Fruit fly (Drosophila melanogaster) whole organism, embryonic: ENCODE data around the gene Dora.

Experiments used
- Blimp-1 ChIP-seq: fragments of 200-800 bp; sonication (Bioruptor generic); optimal IDR thresholded peaks from 3 replicates; lab custom pipeline; 2018; ENCODE audit warnings: missing biosample characterization, missing genetic modification characterization, mild to moderate bottlenecking, moderate library complexity, missing genetic modification reagents
- CG10147 ChIP-seq: fragments of 200-800 bp; sonication (Bioruptor generic); optimal IDR thresholded peaks from 2 replicates; lab custom pipeline; 2019; ENCODE audit warnings: missing biosample characterization, mild to moderate bottlenecking, missing genetic modification characterization, moderate library complexity
- CG11093 ChIP-seq: fragments of 200-800 bp; sonication (Bioruptor generic); IDR thresholded peaks from 3 replicates; pipeline ENCODE4 v1.3.6; 2022; ENCODE audit warnings: missing biosample characterization, missing genetic modification characterization
- CG12155 ChIP-seq: fragments of 200-800 bp; sonication (Bioruptor generic); optimal IDR thresholded peaks from 3 replicates; lab custom pipeline; 2016; ENCODE audit warnings: missing biosample characterization, missing genetic modification characterization
- CG14050 ChIP-seq: fragments of 200-800 bp; sonication (Bioruptor generic); IDR thresholded peaks from 3 replicates; pipeline ENCODE4 v1.3.6; 2022; ENCODE audit warnings: missing biosample characterization, missing genetic modification characterization
- CG15601 ChIP-seq: fragments of 200-800 bp; sonication (Bioruptor generic); optimal IDR thresholded peaks from 3 replicates; lab custom pipeline; 2019; ENCODE audit warnings: missing biosample characterization, mild to moderate bottlenecking, missing genetic modification characterization, moderate library complexity
- CG1603 ChIP-seq: fragments of 200-800 bp; sonication (Bioruptor generic); optimal IDR thresholded peaks from 2 replicates; lab custom pipeline; 2019; ENCODE audit warnings: missing biosample characterization, mild to moderate bottlenecking, missing genetic modification characterization, moderate library complexity
- CG17568 ChIP-seq: fragments of 200-800 bp; sonication (Bioruptor generic); optimal IDR thresholded peaks from 2 replicates; lab custom pipeline; 2018; ENCODE audit warnings: missing biosample characterization, mild to moderate bottlenecking, missing genetic modification characterization, moderate library complexity
- CG1832 ChIP-seq: fragments of 200-800 bp; sonication (Bioruptor generic); optimal IDR thresholded peaks from 2 replicates; lab custom pipeline; 2017; ENCODE audit warnings: missing biosample characterization, mild to moderate bottlenecking, missing genetic modification characterization, inconsistent platforms
- CG2129 ChIP-seq: fragments of 200-800 bp; sonication (Bioruptor generic); IDR thresholded peaks from 2 replicates; pipeline ENCODE4 v1.3.6; 2022; ENCODE audit warnings: missing biosample characterization, missing genetic modification characterization; ENCODE audit not compliant: partially characterized antibody
- CG2199 ChIP-seq: fragments of 200-800 bp; sonication (Bioruptor generic); IDR thresholded peaks from 3 replicates; pipeline ENCODE4 v1.3.6; 2022; ENCODE audit warnings: missing biosample characterization, missing genetic modification characterization
- CG2678 ChIP-seq: fragments of 200-800 bp; sonication (Bioruptor generic); optimal IDR thresholded peaks from 3 replicates; lab custom pipeline; 2019; ENCODE audit warnings: missing biosample characterization, mild to moderate bottlenecking, missing genetic modification characterization, moderate library complexity
- CG32772 ChIP-seq: fragments of 200-800 bp; sonication (Bioruptor generic); IDR thresholded peaks from 2 replicates; pipeline ENCODE4 v1.3.6; 2022; ENCODE audit warnings: missing biosample characterization, missing genetic modification characterization
- CG3995 ChIP-seq: fragments of 200-800 bp; sonication (Bioruptor generic); optimal IDR thresholded peaks from 3 replicates; lab custom pipeline; 2016; ENCODE audit warnings: missing biosample characterization, missing genetic modification characterization
- CG4360 ChIP-seq: fragments of 200-800 bp; sonication (Bioruptor generic); IDR thresholded peaks from 2 replicates; pipeline ENCODE4 v1.3.6; 2022; ENCODE audit warnings: missing biosample characterization, missing genetic modification characterization
- CG4707 ChIP-seq: fragments of 200-800 bp; sonication (Bioruptor generic); optimal IDR thresholded peaks from 2 replicates; lab custom pipeline; 2018; ENCODE audit warnings: missing biosample characterization, mild to moderate bottlenecking, missing genetic modification characterization, moderate library complexity
- CG6689 ChIP-seq: fragments of 200-800 bp; sonication (Bioruptor generic); IDR thresholded peaks from 2 replicates; pipeline ENCODE4 v1.3.6; 2022; ENCODE audit warnings: missing biosample characterization, missing genetic modification characterization
- CTCF ChIP-seq: fragments of 200-800 bp; sonication (Bioruptor generic); optimal IDR thresholded peaks from 2 replicates; lab custom pipeline; 2017; ENCODE audit warnings: missing biosample characterization, mild to moderate bottlenecking, missing genetic modification characterization, moderate library complexity
- Dek ChIP-seq: fragments of 200-800 bp; sonication (Bioruptor generic); optimal IDR thresholded peaks from 3 replicates; lab custom pipeline; 2019; ENCODE audit warnings: missing biosample characterization, mild to moderate bottlenecking, missing genetic modification characterization, moderate library complexity
- Eip74EF ChIP-seq, 2 experiments: fragments of 200-800 bp in 1 of 2; fragments of >200 bp in 1 of 2; sonication (Bioruptor generic) in 1 of 2; optimal IDR thresholded peaks; 2 replicates each; lab custom pipeline; 2017 to 2019; ENCODE audit warnings: missing biosample characterization in 2 of 2, missing genetic modification characterization in 2 of 2, mild to moderate bottlenecking in 1 of 2, moderate library complexity in 1 of 2
- Fer2 ChIP-seq: fragments of 200-800 bp; sonication (Bioruptor generic); optimal IDR thresholded peaks from 2 replicates; lab custom pipeline; 2018; ENCODE audit warnings: missing biosample characterization, mild to moderate bottlenecking, missing genetic modification characterization, moderate library complexity
- Jarid2 ChIP-seq: fragments of 200-800 bp; sonication (Bioruptor generic); optimal IDR thresholded peaks from 3 replicates; lab custom pipeline; 2017; ENCODE audit warnings: mild to moderate bottlenecking, missing biosample characterization, missing genetic modification reagents, missing genetic modification characterization
- Med ChIP-seq: fragments of 200-800 bp; sonication (Bioruptor generic); peaks from one replicate; lab custom pipeline; 2016; ENCODE audit warnings: missing biosample characterization, missing genetic modification characterization, mild to moderate bottlenecking, inconsistent platforms, moderate library complexity
- Myb ChIP-seq: fragments of 200-800 bp; sonication (Bioruptor generic); optimal IDR thresholded peaks from 2 replicates; lab custom pipeline; 2016; ENCODE audit warnings: missing biosample characterization, missing genetic modification characterization
- Rfx ChIP-seq: fragments of 200-800 bp; sonication (Bioruptor generic); IDR thresholded peaks from 2 replicates; pipeline ENCODE4 v1.3.6; 2022; ENCODE audit warnings: missing biosample characterization, missing genetic modification characterization
- Six4 ChIP-seq: fragments of 200-800 bp; sonication (Bioruptor generic); optimal IDR thresholded peaks from 2 replicates; lab custom pipeline; 2016; ENCODE audit warnings: missing biosample characterization, missing genetic modification characterization
- Sox102F ChIP-seq: fragments of 200-800 bp; sonication (Bioruptor generic); optimal IDR thresholded peaks from 2 replicates; lab custom pipeline; 2018; ENCODE audit warnings: missing biosample characterization, mild to moderate bottlenecking, missing genetic modification characterization, moderate library complexity
- Ssrp ChIP-seq: fragments of 200-800 bp; sonication (Bioruptor generic); optimal IDR thresholded peaks from 2 replicates; lab custom pipeline; 2018; ENCODE audit warnings: missing biosample characterization, mild to moderate bottlenecking, missing genetic modification characterization, moderate library complexity
- Stat92E ChIP-seq, 3 experiments: fragments of >200 bp in 2 of 3; fragments of 200-800 bp in 1 of 3; sonication (Bioruptor generic) in 1 of 3; optimal IDR thresholded peaks; 2 replicates each; lab custom pipeline; 2017 to 2019; ENCODE audit warnings: missing biosample characterization in 3 of 3, missing genetic modification characterization in 3 of 3, mild to moderate bottlenecking in 1 of 3, moderate library complexity in 1 of 3
- aop ChIP-seq: fragments of 200-800 bp; sonication (Bioruptor generic); IDR thresholded peaks from 2 replicates; pipeline ENCODE4 v1.3.6; 2022; ENCODE audit warnings: missing biosample characterization, missing genetic modification characterization
- ato ChIP-seq: fragments of 200-800 bp; sonication (Bioruptor generic); IDR thresholded peaks from 2 replicates; pipeline ENCODE4 v1.3.6; 2022; ENCODE audit warnings: missing biosample characterization, missing genetic modification characterization; ENCODE audit not compliant: partially characterized antibody
- bsh ChIP-seq, 2 experiments: fragments of 200-800 bp; sonication (Bioruptor generic); optimal IDR thresholded peaks; 2 replicates each; lab custom pipeline; 2017 to 2018; ENCODE audit warnings: mild to moderate bottlenecking in 2 of 2, missing biosample characterization in 2 of 2, missing genetic modification characterization in 2 of 2, moderate library complexity in 1 of 2
- cas ChIP-seq: fragments of 200-800 bp; sonication (Bioruptor generic); IDR thresholded peaks from 2 replicates; pipeline ENCODE4 v1.3.6; 2022; ENCODE audit warnings: missing biosample characterization, missing genetic modification characterization
- cato ChIP-seq: fragments of 200-800 bp; sonication (Bioruptor generic); optimal IDR thresholded peaks from 2 replicates; lab custom pipeline; 2016; ENCODE audit warnings: missing biosample characterization, missing genetic modification characterization, borderline replicate concordance
- disco-r ChIP-seq: fragments of 200-800 bp; sonication (Bioruptor generic); optimal IDR thresholded peaks from 2 replicates; lab custom pipeline; 2016; ENCODE audit warnings: missing biosample characterization, missing genetic modification characterization
- gsb-n ChIP-seq: fragments of 200-800 bp; sonication (Bioruptor generic); optimal IDR thresholded peaks from 3 replicates; lab custom pipeline; 2018; ENCODE audit warnings: missing biosample characterization, mild to moderate bottlenecking, missing genetic modification characterization
- hb ChIP-seq: fragments of 200-800 bp; sonication (Bioruptor generic); IDR thresholded peaks from 3 replicates; pipeline ENCODE4 v1.3.6; 2022; ENCODE audit warnings: missing biosample characterization, missing genetic modification characterization; ENCODE audit not compliant: partially characterized antibody
- lilli ChIP-seq: fragments of 200-800 bp; sonication (Bioruptor generic); optimal IDR thresholded peaks from 3 replicates; lab custom pipeline; 2016; ENCODE audit warnings: missing biosample characterization, missing genetic modification characterization
- nau ChIP-seq: fragments of 200-800 bp; sonication (Bioruptor generic); optimal IDR thresholded peaks from 3 replicates; lab custom pipeline; 2017; ENCODE audit warnings: missing biosample characterization, mild to moderate bottlenecking, missing genetic modification characterization, missing genetic modification reagents
- nom ChIP-seq: fragments of 200-800 bp; sonication (Bioruptor generic); optimal IDR thresholded peaks from 2 replicates; lab custom pipeline; 2017; ENCODE audit warnings: missing biosample characterization, missing genetic modification characterization, mild to moderate bottlenecking, moderate library complexity, missing genetic modification reagents
- org-1 ChIP-seq: fragments of 200-800 bp; sonication (Bioruptor generic); optimal IDR thresholded peaks from 2 replicates; lab custom pipeline; 2017; ENCODE audit warnings: missing biosample characterization, missing genetic modification characterization
- pb ChIP-seq: fragments of 200-800 bp; sonication (Bioruptor generic); optimal IDR thresholded peaks from 3 replicates; lab custom pipeline; 2016; ENCODE audit warnings: missing biosample characterization, missing genetic modification characterization
- ro ChIP-seq: fragments of 200-800 bp; sonication (Bioruptor generic); IDR thresholded peaks from 2 replicates; pipeline ENCODE4 v1.3.6; 2022; ENCODE audit warnings: missing biosample characterization, missing genetic modification characterization
- sug ChIP-seq: fragments of 200-800 bp; optimal IDR thresholded peaks from 2 replicates; lab custom pipeline; 2019; ENCODE audit warnings: missing biosample characterization, mild to moderate bottlenecking, missing genetic modification characterization, moderate library complexity
- tio ChIP-seq: fragments of 200-800 bp; sonication (Bioruptor generic); optimal IDR thresholded peaks from 2 replicates; lab custom pipeline; 2017; ENCODE audit warnings: missing biosample characterization, missing genetic modification characterization, inconsistent platforms
- usp ChIP-seq: fragments of >200 bp; optimal IDR thresholded peaks from 2 replicates; lab custom pipeline; 2017; ENCODE audit warnings: missing biosample characterization, missing genetic modification characterization
- zf30C ChIP-seq: fragments of 200-800 bp; sonication (Bioruptor generic); optimal IDR thresholded peaks from 3 replicates; lab custom pipeline; 2018; ENCODE audit warnings: missing biosample characterization, mild to moderate bottlenecking, missing genetic modification characterization

Gene Dora

dm6 chrX:18837046-18837445, 26.7 kb upstream of the Dora start (continued):
- TF ChIP-seq CG11093 (GFP tag; lab: Robert Waterston, UW) (peak; percentile 60; the same call in 1 of the 3 replicates), CG32772 (GFP tag; lab: Robert Waterston, UW) (peak; percentile 45; the same call in 1 of the 2 replicates), nom (GFP tag; lab: Kevin White, UChicago) (no peak), Sox102F (peak; percentile 67), tio (peak; percentile 17), CG6689 (GFP tag; lab: Robert Waterston, UW) (peak; percentile 66), CG1603 (tag; lab: Kevin White, UChicago) (peak; percentile 52), CG4360 (no peak), gsb-n (tag; lab: Kevin White, UChicago) (no peak), cas (GFP tag; lab: Robert Waterston, UW) (no peak), Rfx (GFP tag; lab: Robert Waterston, UW) (peak; percentile 66)

- 0 out of 3 replicates have a peak, but pooled peaks have one; percentile 35 for TF ChIP-seq CG2199 (GFP tag; lab: Robert Waterston, UW)
- no peak for TF ChIP-seq Dek (tag; lab: Kevin White, UChicago)
- peak; percentile 87 for TF ChIP-seq CTCF (GFP tag; lab: Kevin White, UChicago)
- no peak for TF ChIP-seq Ssrp (tag; lab: Kevin White, UChicago)
- TF ChIP-seq Fer2 (tag; lab: Kevin White, UChicago), result no peak
- peak; percentile 57 for TF ChIP-seq Med
- TF ChIP-seq hb (GFP tag; lab: Robert Waterston, UW), result no peak
Measured at dm6 chrX:18838470-18838869, 25.3 kb upstream of the Dora start.

dm6 chrX:18838929-18839576, 24.7 kb upstream of the Dora start:
- no peak for TF ChIP-seq CG17568 (GFP tag; lab: Kevin White, UChicago)
- TF ChIP-seq CG1832 (GFP tag; lab: Kevin White, UChicago), result no peak
- no peak for TF ChIP-seq Stat92E (GFP tag; optimal IDR thresholded peaks at IDR 0.05; lab: Kevin White, UChicago)
- TF ChIP-seq cato (GFP tag; lab: Kevin White, UChicago), result no peak
- TF ChIP-seq bsh (GFP tag; optimal IDR thresholded peaks at IDR 0.05; lab: Kevin White, UChicago), result peak in 1 of 2 experiments; percentile 26
- no peak for TF ChIP-seq usp (GFP tag; lab: Kevin White, UChicago)
- TF ChIP-seq Six4, result no peak
- TF ChIP-seq Med, result peak; percentile 47
- no peak for TF ChIP-seq org-1 (GFP tag; lab: Kevin White, UChicago)
- TF ChIP-seq lilli (GFP tag; lab: Kevin White, UChicago), result no peak
- TF ChIP-seq CG15601 (tag; lab: Kevin White, UChicago), result peak; percentile 50
- no peak for TF ChIP-seq CG3995 (GFP tag; lab: Kevin White, UChicago)
- TF ChIP-seq pb (GFP tag; lab: Kevin White, UChicago), result no peak
- no peak for TF ChIP-seq CG12155
- no peak for TF ChIP-seq CG10147 (GFP tag; lab: Kevin White, UChicago)
- TF ChIP-seq Blimp-1 (GFP tag; lab: Kevin White, UChicago), result peak; percentile 2
- TF ChIP-seq CG2129 (GFP tag; lab: Robert Waterston, UW), result no peak
- no peak for TF ChIP-seq ro (GFP tag; lab: Robert Waterston, UW)
- TF ChIP-seq nau (GFP tag; lab: Kevin White, UChicago), result no peak
- no peak for TF ChIP-seq ato (GFP tag; lab: Robert Waterston, UW)
- peak; percentile 17 for TF ChIP-seq CG4707
- no peak for TF ChIP-seq CG14050
- TF ChIP-seq Myb (GFP tag; lab: Kevin White, UChicago), result no peak
- TF ChIP-seq sug (tag; lab: Kevin White, UChicago), result no peak
- no peak for TF ChIP-seq Jarid2 (GFP tag; lab: Kevin White, UChicago)
- TF ChIP-seq CG2678 (tag; lab: Kevin White, UChicago), result peak; percentile 12
- TF ChIP-seq zf30C (GFP tag; lab: Kevin White, UChicago), result no peak
- no peak for TF ChIP-seq aop (GFP tag; lab: Robert Waterston, UW)
- no peak for TF ChIP-seq disco-r (GFP tag; lab: Kevin White, UChicago)
- no peak for TF ChIP-seq Eip74EF (GFP tag; optimal IDR thresholded peaks at IDR 0.05; lab: Kevin White, UChicago)
